Worm (Caenorhabditis elegans) whole organism, L1 larva: ENCODE results near the gene F25H8.2.

Source experiments
- F16B12.6 ChIP-seq: fragments of 150-350 bp; optimal IDR thresholded peaks from 2 replicates; lab custom pipeline; 2014; ENCODE audit warnings: missing biosample characterization, missing genetic modification characterization
- Y116A8C.19 ChIP-seq: sonication (generic microtip); optimal IDR thresholded peaks from 2 replicates; lab custom pipeline; 2016; ENCODE audit warnings: missing compliant biosample characterization, missing genetic modification characterization, borderline replicate concordance
- aha-1 ChIP-seq: fragments of 150-350 bp; optimal IDR thresholded peaks from 2 replicates; lab custom pipeline; 2014; ENCODE audit warnings: missing biosample characterization, missing genetic modification characterization
- aly-2 ChIP-seq: fragments of 150-350 bp; optimal IDR thresholded peaks from 2 replicates; lab custom pipeline; 2014; ENCODE audit warnings: missing biosample characterization, missing genetic modification characterization
- blmp-1 ChIP-seq: fragments of 150-350 bp; optimal IDR thresholded peaks from 2 replicates; lab custom pipeline; 2014; ENCODE audit warnings: missing biosample characterization, missing genetic modification characterization
- ceh-82 ChIP-seq, 3 experiments: fragments of 150-350 bp in 1 of 3; sonication (generic microtip) in 2 of 3; optimal IDR thresholded peaks; 2 replicates each; lab custom pipeline; 2014 to 2017; ENCODE audit warnings: missing biosample characterization in 3 of 3, missing genetic modification characterization in 3 of 3
- ceh-88 ChIP-seq: fragments of 200-800 bp; sonication (Bioruptor generic); IDR thresholded peaks from 2 replicates; pipeline ENCODE4 v1.3.6; 2022; ENCODE audit warnings: missing genetic modification characterization, missing compliant biosample characterization
- ces-1 ChIP-seq: fragments of 150-350 bp; optimal IDR thresholded peaks from 2 replicates; lab custom pipeline; 2014; ENCODE audit warnings: missing biosample characterization, missing genetic modification reagents, missing genetic modification characterization
- efl-1 ChIP-seq, 4 experiments: fragments of 150-350 bp; optimal IDR thresholded peaks in 3 of 4; peaks in 1 of 4; 1 replicate in 1 of 4; 2 replicates in 3 of 4; lab custom pipeline; 2014; ENCODE audit warnings: missing biosample characterization in 2 of 4, missing genetic modification characterization in 2 of 4, missing genetic modification reagents in 2 of 4
- egl-27 ChIP-seq, 2 experiments: fragments of 150-350 bp in 1 of 2; sonication (generic microtip); optimal IDR thresholded peaks; 3 replicates each; lab custom pipeline; 2017 to 2018; ENCODE audit warnings: missing biosample characterization in 2 of 2, missing genetic modification characterization in 2 of 2, missing genetic modification reagents in 2 of 2
- fkh-8 ChIP-seq: sonication (generic microtip); optimal IDR thresholded peaks from 2 replicates; lab custom pipeline; 2016; ENCODE audit warnings: mild to moderate bottlenecking, missing genetic modification characterization, missing compliant biosample characterization
- grh-1 ChIP-seq: fragments of 200-800 bp; sonication (Bioruptor generic); IDR thresholded peaks from 2 replicates; pipeline ENCODE4 v1.3.6; 2022; ENCODE audit warnings: missing genetic modification reagents, missing genetic modification characterization, missing compliant biosample characterization
- hlh-17 ChIP-seq: fragments of 200-800 bp; sonication (Bioruptor generic); optimal IDR thresholded peaks from 2 replicates; lab custom pipeline; 2018; ENCODE audit warnings: missing genetic modification characterization, mild to moderate bottlenecking, missing compliant biosample characterization, moderate library complexity, borderline replicate concordance
- lin-13 ChIP-seq: fragments of 150-350 bp; optimal IDR thresholded peaks from 2 replicates; lab custom pipeline; 2014; ENCODE audit warnings: missing biosample characterization, missing genetic modification reagents, missing genetic modification characterization
- lin-15B ChIP-seq: fragments of 150-350 bp; sonication (generic microtip); optimal IDR thresholded peaks from 3 replicates; lab custom pipeline; 2014; ENCODE audit warnings: missing biosample characterization, missing genetic modification characterization
- lin-39 ChIP-seq: fragments of 150-350 bp; optimal IDR thresholded peaks from 2 replicates; lab custom pipeline; 2014; ENCODE audit warnings: missing biosample characterization, missing genetic modification reagents, missing genetic modification characterization
- lir-3 ChIP-seq: sonication (generic microtip); optimal IDR thresholded peaks from 2 replicates; lab custom pipeline; 2016; ENCODE audit warnings: mild to moderate bottlenecking, missing genetic modification characterization, moderate library complexity, missing compliant biosample characterization; ENCODE audit not compliant: poor library complexity
- mab-9 ChIP-seq: fragments of 200-800 bp; sonication (Bioruptor generic); IDR thresholded peaks from 2 replicates; pipeline ENCODE4 v1.3.6; 2022; ENCODE audit warnings: missing genetic modification reagents, missing genetic modification characterization, missing compliant biosample characterization
- mef-2 ChIP-seq: fragments of 150-350 bp; optimal IDR thresholded peaks from 2 replicates; lab custom pipeline; 2014; ENCODE audit warnings: missing biosample characterization, missing genetic modification characterization
- mep-1 ChIP-seq: fragments of 150-350 bp; optimal IDR thresholded peaks from 2 replicates; lab custom pipeline; 2014; ENCODE audit warnings: missing biosample characterization, missing genetic modification characterization
- nhr-11 ChIP-seq: fragments of 150-350 bp; optimal IDR thresholded peaks from 2 replicates; lab custom pipeline; 2014; ENCODE audit warnings: missing biosample characterization, missing genetic modification characterization
- nhr-19 ChIP-seq: fragments of 200-800 bp; sonication (Bioruptor generic); conservative IDR thresholded peaks from 2 replicates; pipeline ENCODE4 v1.3.6; 2022; ENCODE audit warnings: missing genetic modification characterization, missing compliant biosample characterization
- nhr-20 ChIP-seq: sonication (generic microtip); optimal IDR thresholded peaks from 2 replicates; lab custom pipeline; 2016; ENCODE audit warnings: mild to moderate bottlenecking, missing genetic modification characterization, missing compliant biosample characterization
- nhr-237 ChIP-seq: fragments of 150-350 bp; optimal IDR thresholded peaks from 2 replicates; lab custom pipeline; 2014; ENCODE audit warnings: missing biosample characterization, missing genetic modification characterization
- nhr-47 ChIP-seq: sonication (generic microtip); optimal IDR thresholded peaks from 2 replicates; lab custom pipeline; 2016; ENCODE audit warnings: mild to moderate bottlenecking, missing genetic modification characterization, moderate library complexity, missing compliant biosample characterization
- nhr-84 ChIP-seq: sonication (generic microtip); optimal IDR thresholded peaks from 2 replicates; lab custom pipeline; 2017; ENCODE audit warnings: missing biosample characterization, missing genetic modification characterization
- pax-3 ChIP-seq: fragments of 200-800 bp; sonication (Bioruptor generic); optimal IDR thresholded peaks from 2 replicates; lab custom pipeline; 2018; ENCODE audit warnings: mild to moderate bottlenecking, missing genetic modification characterization, moderate library complexity, missing compliant biosample characterization
- pqm-1 ChIP-seq: sonication (generic microtip); optimal IDR thresholded peaks from 3 replicates; lab custom pipeline; 2017; ENCODE audit warnings: missing biosample characterization, missing genetic modification characterization
- rnt-1 ChIP-seq: sonication (generic microtip); optimal IDR thresholded peaks from 2 replicates; lab custom pipeline; 2016; ENCODE audit warnings: mild to moderate bottlenecking, missing genetic modification characterization, moderate library complexity, missing compliant biosample characterization
- snpc-4 ChIP-seq: fragments of 150-350 bp; optimal IDR thresholded peaks from 2 replicates; lab custom pipeline; 2014; ENCODE audit warnings: missing biosample characterization, missing genetic modification characterization
- sptf-1 ChIP-seq: fragments of 150-350 bp; optimal IDR thresholded peaks from 2 replicates; lab custom pipeline; 2014; ENCODE audit warnings: missing biosample characterization, missing genetic modification characterization
- sup-37 ChIP-seq: fragments of 200-800 bp; sonication (Bioruptor generic); optimal IDR thresholded peaks from 2 replicates; lab custom pipeline; 2018; ENCODE audit warnings: mild to moderate bottlenecking, missing genetic modification characterization, missing compliant biosample characterization
- swsn-7 ChIP-seq: sonication (generic microtip); optimal IDR thresholded peaks from 2 replicates; lab custom pipeline; 2016; ENCODE audit warnings: missing genetic modification characterization, missing compliant biosample characterization
- unc-130 ChIP-seq: fragments of 150-350 bp; optimal IDR thresholded peaks from 2 replicates; lab custom pipeline; 2017; ENCODE audit warnings: missing biosample characterization, missing genetic modification characterization, inconsistent platforms
- unc-62 ChIP-seq: fragments of 150-350 bp; optimal IDR thresholded peaks from 2 replicates; lab custom pipeline; 2014; ENCODE audit warnings: missing biosample characterization, missing genetic modification reagents, missing genetic modification characterization
- vab-15 ChIP-seq: sonication (generic microtip); optimal IDR thresholded peaks from 2 replicates; lab custom pipeline; 2017; ENCODE audit warnings: missing genotype, mild to moderate bottlenecking, missing genetic modification characterization, missing compliant biosample characterization
- zag-1 ChIP-seq: fragments of 150-350 bp; optimal IDR thresholded peaks from 2 replicates; lab custom pipeline; 2014; ENCODE audit warnings: missing biosample characterization, missing genetic modification characterization
- ztf-11 ChIP-seq, 2 experiments: sonication (generic microtip); optimal IDR thresholded peaks; 2 replicates each; lab custom pipeline; 2016 to 2017; ENCODE audit warnings: missing genetic modification characterization in 2 of 2, missing biosample characterization in 1 of 2, missing compliant biosample characterization in 1 of 2

The F25H8.2 gene

DNA sequence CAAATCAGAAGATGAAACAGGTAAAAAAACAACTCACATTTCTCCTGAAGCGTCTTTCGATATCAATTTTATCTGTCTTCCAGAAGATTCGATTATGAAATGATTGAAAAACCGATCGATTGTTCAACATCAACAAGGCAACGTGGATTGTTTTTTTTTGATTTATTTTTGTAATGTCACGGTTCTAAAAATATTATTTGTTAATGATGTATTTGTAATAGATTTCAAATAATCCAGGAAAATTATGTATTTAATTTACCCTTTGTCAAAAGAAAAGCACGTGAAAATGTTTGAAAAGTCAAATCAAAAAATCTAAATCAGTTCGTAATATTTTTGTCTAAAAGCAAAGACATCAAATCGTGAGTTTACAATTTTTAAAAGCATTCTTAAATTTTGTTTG lies 37.0 kb downstream of the F25H8.2 start, which contains the start of the genes kin-5 and C47E12.11:
Gene kin-5 (minus strand): TSS at position 101 of the 400 bp plus-strand sequence.
Gene C47E12.11 (plus strand): TSS at position 320 of the 400 bp plus-strand sequence.
- no peak for TF ChIP-seq nhr-11 (tag; lab: Kevin White, UChicago)
- TF ChIP-seq lin-13 (GFP tag; lab: Kevin White, UChicago), result no peak
- TF ChIP-seq swsn-7, result no peak
- no peak for TF ChIP-seq F16B12.6 (tag; lab: Kevin White, UChicago)
- TF ChIP-seq lin-39 (tag; lab: Kevin White, UChicago), result no peak
- no peak for TF ChIP-seq egl-27 (tag; optimal IDR thresholded peaks at IDR 0.05; lab: Kevin White, UChicago)
- TF ChIP-seq grh-1 (GFP tag; lab: Robert Waterston, UW), result no peak
- TF ChIP-seq sup-37 (GFP tag; lab: Kevin White, UChicago), result no peak
- TF ChIP-seq nhr-19 (GFP tag; lab: Robert Waterston, UW), result no peak
- no peak for TF ChIP-seq pax-3 (tag; lab: Kevin White, UChicago)
- TF ChIP-seq nhr-20, result no peak
- TF ChIP-seq blmp-1, result no peak
- no peak for TF ChIP-seq mef-2 (tag; lab: Kevin White, UChicago)
- no peak for TF ChIP-seq zag-1 (tag; lab: Kevin White, UChicago)
- no peak for TF ChIP-seq Y116A8C.19 (tag; lab: Kevin White, UChicago)
- TF ChIP-seq unc-62, result no peak

DNA sequence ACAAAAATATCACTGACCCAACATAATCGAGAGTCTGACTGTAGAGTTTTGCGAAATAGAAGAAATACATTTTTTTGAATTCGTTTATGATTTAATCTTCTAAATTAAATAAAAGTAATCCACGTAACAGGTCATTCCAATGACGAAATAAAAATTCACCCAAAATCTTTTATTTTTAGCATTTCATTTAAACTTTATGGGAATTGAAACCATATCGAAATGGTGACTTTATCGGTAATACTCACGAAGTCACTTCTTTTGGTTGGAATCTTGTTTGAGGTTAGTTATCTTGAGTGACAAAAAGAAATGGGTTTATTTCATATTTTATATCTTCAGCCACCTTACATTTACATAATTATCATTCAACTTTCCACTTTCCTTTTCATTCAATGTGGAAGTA lies 40.6 kb downstream of the F25H8.2 start, which contains the start of the genes C47E12.12 and C47E12.10:
Gene C47E12.12 (minus strand): TSS at position 101 of the 400 bp plus-strand sequence.
Gene C47E12.10 (plus strand): TSS at position 172 of the 400 bp plus-strand sequence.
- TF ChIP-seq fkh-8 (tag; lab: Kevin White, UChicago), result no peak
- no peak for TF ChIP-seq ces-1 (GFP tag; lab: Kevin White, UChicago)
- no peak for TF ChIP-seq nhr-237
- TF ChIP-seq pqm-1 (tag; lab: Kevin White, UChicago), result no peak
- TF ChIP-seq pax-3 (tag; lab: Kevin White, UChicago), result no peak
- TF ChIP-seq rnt-1 (tag; lab: Kevin White, UChicago), result no peak
- no peak for TF ChIP-seq aly-2 (tag; lab: Kevin White, UChicago)
- TF ChIP-seq ceh-82 (tag; optimal IDR thresholded peaks at IDR 0.05; lab: Kevin White, UChicago), result no peak
- no peak for TF ChIP-seq egl-27 (tag; optimal IDR thresholded peaks at IDR 0.05; lab: Kevin White, UChicago)
- TF ChIP-seq lir-3, result no peak
- TF ChIP-seq vab-15 (tag; lab: Kevin White, UChicago), result no peak
- TF ChIP-seq lin-15B, result no peak
- TF ChIP-seq mep-1, result no peak
- TF ChIP-seq mab-9 (GFP tag; lab: Robert Waterston, UW), result no peak
- TF ChIP-seq nhr-47 (tag; lab: Kevin White, UChicago), result no peak
- no peak for TF ChIP-seq zag-1 (tag; lab: Kevin White, UChicago)
- TF ChIP-seq sup-37 (GFP tag; lab: Kevin White, UChicago), result no peak
- TF ChIP-seq aha-1 (tag; lab: Kevin White, UChicago), result no peak
- TF ChIP-seq efl-1 (optimal IDR thresholded peaks at IDR 0.05; lab: Kevin White, UChicago), result no peak
- TF ChIP-seq efl-1 (GFP tag; optimal IDR thresholded peaks at IDR 0.05 in 1 of 2; lab: Kevin White, UChicago), result no peak

DNA sequence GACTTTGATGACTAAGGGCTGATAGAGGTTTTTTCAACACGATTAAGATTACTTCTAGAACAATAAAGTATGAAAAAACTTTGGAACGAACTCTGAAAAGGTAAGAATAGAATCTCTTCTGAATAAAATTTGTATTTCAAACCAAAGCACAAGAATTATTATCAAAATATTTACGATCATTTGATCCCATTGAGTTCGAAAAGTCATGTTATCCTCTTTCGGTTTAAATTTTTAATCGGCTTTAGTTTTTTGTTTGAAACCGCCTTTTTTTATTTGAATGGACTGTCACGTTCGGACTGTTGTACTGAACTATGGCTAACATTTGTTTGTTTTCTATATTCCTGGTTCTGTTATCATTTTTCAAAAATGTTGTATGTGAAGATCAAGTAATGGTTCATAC lies 42.4 kb downstream of the F25H8.2 start, which contains the start of gene C47E12.9:
Gene C47E12.9 (plus strand): TSS at position 301 of the 400 bp plus-strand sequence.
- TF ChIP-seq nhr-11 (tag; lab: Kevin White, UChicago) (no peak), unc-130 (tag; lab: Kevin White, UChicago) (no peak), snpc-4 (tag; lab: Kevin White, UChicago) (no peak), nhr-84 (tag; lab: Kevin White, UChicago) (no peak), ceh-88 (GFP tag; lab: Robert Waterston, UW) (no peak), Y116A8C.19 (tag; lab: Kevin White, UChicago) (no peak), sptf-1 (tag; lab: Kevin White, UChicago) (no peak), hlh-17 (no peak), ztf-11 (tag; optimal IDR thresholded peaks at IDR 0.05; lab: Kevin White, UChicago) (no peak)
